Worm (Caenorhabditis elegans): ENCODE data around the gene K10C2.2.

DNA sequence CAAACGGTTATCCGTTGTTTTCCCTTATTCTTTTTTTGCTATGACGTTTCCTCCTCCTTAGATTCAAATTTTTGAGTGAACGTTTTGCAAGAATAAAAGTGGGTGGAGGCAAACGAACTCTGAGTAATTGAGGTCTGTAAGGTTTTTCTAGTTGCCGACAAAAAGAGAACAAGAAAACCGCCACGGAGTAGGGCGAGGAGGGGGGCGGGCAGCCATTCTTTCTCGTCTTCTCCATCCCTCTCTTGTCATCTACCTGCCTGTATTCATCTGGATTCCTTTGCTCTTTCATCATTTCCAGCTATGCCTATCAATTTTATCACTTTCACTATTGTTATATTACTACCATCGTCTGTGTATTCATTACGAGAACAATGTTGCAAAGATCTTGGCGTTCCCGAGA is 48.4 kb downstream of the K10C2.2 start, which contains the start of gene igdb-3:
- TF ChIP-seq snpc-1.3 (tag; optimal IDR thresholded peaks at IDR 0.05; ENCODE audit: insufficient read depth) (no peak), him-1 (tag; optimal IDR thresholded peaks at IDR 0.05) (no peak), unc-62 (GFP tag; optimal IDR thresholded peaks at IDR 0.05) (no peak), lsl-1 (GFP tag; optimal IDR thresholded peaks at IDR 0.05) (no peak), snpc-4 (GFP tag; optimal IDR thresholded peaks at IDR 0.05) (no peak), snpc-4 (tag; optimal IDR thresholded peaks at IDR 0.05) (no peak), rec-8 (tag; optimal IDR thresholded peaks at IDR 0.05) (no peak), ama-1 (optimal IDR thresholded peaks at IDR 0.05) (no peak), ama-1 (GFP tag; optimal IDR thresholded peaks at IDR 0.05) (no peak), pha-4 (tag; optimal IDR thresholded peaks at IDR 0.05) (no peak), nfya-1 (tag; optimal IDR thresholded peaks at IDR 0.05; ENCODE audit: borderline replicate concordance, insufficient read depth) (no peak), hrde-1 (tag; optimal IDR thresholded peaks at IDR 0.05; ENCODE audit: borderline replicate concordance) (no peak)

Data from whole organism, young adult.